Fruit fly (Drosophila melanogaster): Measurements from ENCODE around the gene Nlp.

Gene Nlp

dm6 chr3R:30021009-30021408 is 16.4 kb downstream of the Nlp start:
- TF ChIP-seq sc (optimal IDR thresholded peaks at IDR 0.05) = no peak
- no peak for TF ChIP-seq sc (GFP tag; optimal IDR thresholded peaks at IDR 0.05)
- no peak for TF ChIP-seq exex (tag; optimal IDR thresholded peaks at IDR 0.05)
- TF ChIP-seq CG17829 (tag; optimal IDR thresholded peaks at IDR 0.05) = peak; percentile 18
- TF ChIP-seq Xrp1 (GFP tag; IDR thresholded peaks at IDR 0.05) = peak; percentile 48; the same call in 1 of the 2 replicates
- TF ChIP-seq bsh (GFP tag; optimal IDR thresholded peaks at IDR 0.05) = peak in 1 of 2 experiments; percentile 29
- TF ChIP-seq Ets97D (GFP tag; optimal IDR thresholded peaks at IDR 0.05) = no peak
- no peak for TF ChIP-seq chif (GFP tag; optimal IDR thresholded peaks at IDR 0.05)
- no peak for TF ChIP-seq CG5245 (GFP tag; optimal IDR thresholded peaks at IDR 0.05)
- TF ChIP-seq org-1 (GFP tag; optimal IDR thresholded peaks at IDR 0.05) = peak; percentile 8
- no peak for TF ChIP-seq nau (GFP tag; optimal IDR thresholded peaks at IDR 0.05)
- no peak for TF ChIP-seq CG13894 (tag; optimal IDR thresholded peaks at IDR 0.05)
- no peak for TF ChIP-seq CG11085 (GFP tag; IDR thresholded peaks at IDR 0.05)
- no peak for TF ChIP-seq CG12659 (GFP tag; optimal IDR thresholded peaks at IDR 0.05)
- TF ChIP-seq Bgb (GFP tag; IDR thresholded peaks at IDR 0.05; ENCODE audit: partially characterized antibody) = no peak
- peak; percentile 44 for TF ChIP-seq CG30403 (GFP tag; optimal IDR thresholded peaks at IDR 0.05)
- TF ChIP-seq aop (GFP tag; IDR thresholded peaks at IDR 0.05) = no peak
- TF ChIP-seq zfh1 (GFP tag; IDR thresholded peaks at IDR 0.05) = 0 out of 3 replicates have a peak, but pooled peaks have one; percentile 46
- no peak for TF ChIP-seq gro (GFP tag; optimal IDR thresholded peaks at IDR 0.05)
- no peak for TF ChIP-seq Sry-β (GFP tag; optimal IDR thresholded peaks at IDR 0.05)
- peak; percentile 32 for TF ChIP-seq CG18262 (tag; optimal IDR thresholded peaks at IDR 0.05)
- TF ChIP-seq en (GFP tag; optimal IDR thresholded peaks at IDR 0.05) = no peak
- TF ChIP-seq pnt (GFP tag; optimal IDR thresholded peaks at IDR 0.05) = no peak
- peak; percentile 37 for TF ChIP-seq Meics (GFP tag; optimal IDR thresholded peaks at IDR 0.05)
- TF ChIP-seq Ssrp (tag; optimal IDR thresholded peaks at IDR 0.05) = peak; percentile 40
- TF ChIP-seq az2 (GFP tag; optimal IDR thresholded peaks at IDR 0.05) = peak; percentile 3
- peak; percentile 29 for TF ChIP-seq Xbp1 (GFP tag; optimal IDR thresholded peaks at IDR 0.05)
- peak; percentile 43 for TF ChIP-seq fd96Cb (tag; optimal IDR thresholded peaks at IDR 0.05)
- peak; percentile 8 for TF ChIP-seq CG8924 (tag; optimal IDR thresholded peaks at IDR 0.05)
- TF ChIP-seq jigr1 (GFP tag; IDR thresholded peaks at IDR 0.05) = 0 out of 3 replicates have a peak, but pooled peaks have one; percentile 21
- 0 out of 2 replicates have a peak, but pooled peaks have one; percentile 8 for TF ChIP-seq ap (GFP tag; IDR thresholded peaks at IDR 0.05)
- 0 out of 2 replicates have a peak, but pooled peaks have one; percentile 27 for TF ChIP-seq CG14014 (GFP tag; IDR thresholded peaks at IDR 0.05)
- TF ChIP-seq CG13424 (tag; optimal IDR thresholded peaks at IDR 0.05) = peak; percentile 16
- TF ChIP-seq CG4424 (GFP tag; optimal IDR thresholded peaks at IDR 0.05) = peak; percentile 29
- no peak for TF ChIP-seq CG6272 (GFP tag; IDR thresholded peaks at IDR 0.05)
- peak; percentile 9; the same call in 1 of the 2 replicates for TF ChIP-seq ranshi (GFP tag; IDR thresholded peaks at IDR 0.05)
- peak; percentile 9; the same call in 1 of the 2 replicates for TF ChIP-seq stc (GFP tag; IDR thresholded peaks at IDR 0.05)
- TF ChIP-seq CG15479 (GFP tag; optimal IDR thresholded peaks at IDR 0.05) = no peak
- peak; percentile 13 for TF ChIP-seq lab (GFP tag; optimal IDR thresholded peaks at IDR 0.05)
- peak; percentile 45 for TF ChIP-seq ATbp (GFP tag; optimal IDR thresholded peaks at IDR 0.05)
- peak; percentile 6 for TF ChIP-seq CoRest (tag; optimal IDR thresholded peaks at IDR 0.05)
- no peak for TF ChIP-seq BtbVII (GFP tag; optimal IDR thresholded peaks at IDR 0.05)
- TF ChIP-seq danr (GFP tag; IDR thresholded peaks at IDR 0.05) = no peak
- TF ChIP-seq HmgD (GFP tag; optimal IDR thresholded peaks at IDR 0.05) = no peak
- no peak for TF ChIP-seq sna (GFP tag; IDR thresholded peaks at IDR 0.05; ENCODE audit: partially characterized antibody)
- TF ChIP-seq ara (GFP tag; IDR thresholded peaks at IDR 0.05) = peak; percentile 39; the same call in 1 of the 2 replicates
- TF ChIP-seq CG11247 (GFP tag; IDR thresholded peaks at IDR 0.05) = no peak
- TF ChIP-seq row (GFP tag; IDR thresholded peaks at IDR 0.05) = peak; percentile 58
- TF ChIP-seq CG10267 (tag; optimal IDR thresholded peaks at IDR 0.05) = no peak
- TF ChIP-seq CG10366 (GFP tag; IDR thresholded peaks at IDR 0.05) = peak; percentile 16; the same call in 1 of the 2 replicates
- no peak for TF ChIP-seq Fer2 (tag; optimal IDR thresholded peaks at IDR 0.05)

Data from whole organism, embryonic.